Fruit fly (Drosophila melanogaster) whole organism, wandering third instar larva: ENCODE measurements around the gene Pih1D1.

ENCODE experiments used
- Abd-B ChIP-seq: fragments of >200 bp; optimal IDR thresholded peaks from 2 replicates; lab custom pipeline; 2017; ENCODE audit warnings: missing biosample characterization, missing genetic modification characterization
- CG9705 ChIP-seq: fragments of 200-800 bp; sonication (Bioruptor generic); optimal IDR thresholded peaks from 2 replicates; lab custom pipeline; 2018; ENCODE audit warnings: missing biosample characterization, mild to moderate bottlenecking, missing genetic modification characterization
- Dfd ChIP-seq: fragments of >200 bp; optimal IDR thresholded peaks from 2 replicates; lab custom pipeline; 2017; ENCODE audit warnings: missing biosample characterization, missing genetic modification characterization
- rgr ChIP-seq: fragments of 200-800 bp; sonication (Bioruptor generic); optimal IDR thresholded peaks from 3 replicates; lab custom pipeline; 2016; ENCODE audit warnings: missing biosample characterization, mild to moderate bottlenecking, missing genetic modification characterization
- sv ChIP-seq: fragments of 200-800 bp; sonication (Bioruptor generic); optimal IDR thresholded peaks from 3 replicates; lab custom pipeline; 2016; ENCODE audit warnings: missing biosample characterization, missing genetic modification characterization
- usp ChIP-seq: fragments of >200 bp; optimal IDR thresholded peaks from 2 replicates; lab custom pipeline; 2017; ENCODE audit warnings: missing biosample characterization, missing genetic modification characterization

- TF ChIP-seq usp (no peak), CG9705 (no peak), rgr (GFP tag; lab: Kevin White, UChicago) (no peak), Dfd (no peak), sv (GFP tag; lab: Kevin White, UChicago) (no peak), Abd-B (GFP tag; lab: Kevin White, UChicago) (no peak)
Observed at dm6 chr2L:12719712-12720429, 1.8 kb downstream of the Pih1D1 start.
